Worm (Caenorhabditis elegans) whole organism, early embryonic: ENCODE data around the gene Y67A10A.3.

Experiments
- B0310.2 ChIP-seq: sonication (generic microtip); optimal IDR thresholded peaks from 2 replicates; lab custom pipeline; 2016; ENCODE audit warnings: mild to moderate bottlenecking, missing genetic modification characterization, missing compliant biosample characterization
- aly-1 ChIP-seq: sonication (generic microtip); optimal IDR thresholded peaks from 2 replicates; lab custom pipeline; 2016; ENCODE audit warnings: missing genetic modification characterization, missing compliant biosample characterization
- ama-1 ChIP-seq: fragments of 150-350 bp; optimal IDR thresholded peaks from 2 replicates; lab custom pipeline; 2014
- ceh-13 ChIP-seq: fragments of 200-800 bp; sonication (Bioruptor generic); optimal IDR thresholded peaks from 2 replicates; lab custom pipeline; 2018; ENCODE audit warnings: mild to moderate bottlenecking, missing genetic modification characterization, missing compliant biosample characterization
- ets-7 ChIP-seq: sonication (generic microtip); optimal IDR thresholded peaks from 2 replicates; lab custom pipeline; 2016; ENCODE audit warnings: missing genotype, missing genetic modification characterization, missing compliant biosample characterization
- hmbx-1 ChIP-seq: sonication (generic microtip); optimal IDR thresholded peaks from 2 replicates; lab custom pipeline; 2016; ENCODE audit warnings: mild to moderate bottlenecking, missing genetic modification characterization, missing compliant biosample characterization
- hmg-4 ChIP-seq: fragments of 200-800 bp; sonication (Bioruptor generic); optimal IDR thresholded peaks from 2 replicates; lab custom pipeline; 2018; ENCODE audit warnings: mild to moderate bottlenecking, missing genetic modification characterization, missing compliant biosample characterization
- scrt-1 ChIP-seq: fragments of 200-800 bp; sonication (Bioruptor generic); IDR thresholded peaks from 2 replicates; pipeline ENCODE4 v1.3.6; 2022; ENCODE audit warnings: missing genetic modification characterization, missing compliant biosample characterization
- sea-1 ChIP-seq: fragments of 200-800 bp; sonication (Bioruptor generic); conservative IDR thresholded peaks from 2 replicates; pipeline ENCODE4 v1.3.6; 2022; ENCODE audit warnings: missing genetic modification characterization, missing compliant biosample characterization

ce11 chrIV:14371639-14372038 lies 37.4 kb upstream of the Y67A10A.3 start:
- no peak for TF ChIP-seq ets-7
- TF ChIP-seq aly-1 (tag; lab: Kevin White, UChicago) = no peak
- no peak for TF ChIP-seq scrt-1 (GFP tag; lab: Robert Waterston, UW)
- no peak for TF ChIP-seq ama-1 (lab: Kevin White, UChicago)
- no peak for TF ChIP-seq hmg-4 (GFP tag; lab: Kevin White, UChicago)
- TF ChIP-seq B0310.2 (tag; lab: Kevin White, UChicago) = no peak
- TF ChIP-seq sea-1 (GFP tag; lab: Robert Waterston, UW) = no peak
- TF ChIP-seq hmbx-1 (tag; lab: Kevin White, UChicago) = no peak
- no peak for TF ChIP-seq ceh-13
